Worm (Caenorhabditis elegans) whole organism, early embryonic: ENCODE measurements around the gene phat-4.

Experiments
- B0310.2 ChIP-seq: sonication (generic microtip); optimal IDR thresholded peaks from 2 replicates; lab custom pipeline; 2016; ENCODE audit warnings: mild to moderate bottlenecking, missing genetic modification characterization, missing compliant biosample characterization
- F13C5.2 ChIP-seq: sonication (generic microtip); optimal IDR thresholded peaks from 2 replicates; lab custom pipeline; 2017; ENCODE audit warnings: mild to moderate bottlenecking, missing genetic modification characterization, inconsistent platforms, missing compliant biosample characterization
- aly-1 ChIP-seq: sonication (generic microtip); optimal IDR thresholded peaks from 2 replicates; lab custom pipeline; 2016; ENCODE audit warnings: missing genetic modification characterization, missing compliant biosample characterization
- ama-1 ChIP-seq: fragments of 150-350 bp; optimal IDR thresholded peaks from 2 replicates; lab custom pipeline; 2014
- ceh-13 ChIP-seq: fragments of 200-800 bp; sonication (Bioruptor generic); optimal IDR thresholded peaks from 2 replicates; lab custom pipeline; 2018; ENCODE audit warnings: mild to moderate bottlenecking, missing genetic modification characterization, missing compliant biosample characterization
- ceh-36 ChIP-seq: sonication (generic microtip); optimal IDR thresholded peaks from 2 replicates; lab custom pipeline; 2016; ENCODE audit warnings: missing genetic modification characterization, inconsistent platforms, missing compliant biosample characterization
- ets-7 ChIP-seq: sonication (generic microtip); optimal IDR thresholded peaks from 2 replicates; lab custom pipeline; 2016; ENCODE audit warnings: missing genotype, missing genetic modification characterization, missing compliant biosample characterization
- flt-1 ChIP-seq: fragments of 200-800 bp; sonication (Bioruptor generic); IDR thresholded peaks from 2 replicates; pipeline ENCODE4 v1.3.6; 2022; ENCODE audit warnings: missing genetic modification characterization, missing compliant biosample characterization
- hmbx-1 ChIP-seq: sonication (generic microtip); optimal IDR thresholded peaks from 2 replicates; lab custom pipeline; 2016; ENCODE audit warnings: mild to moderate bottlenecking, missing genetic modification characterization, missing compliant biosample characterization
- hmg-4 ChIP-seq: fragments of 200-800 bp; sonication (Bioruptor generic); optimal IDR thresholded peaks from 2 replicates; lab custom pipeline; 2018; ENCODE audit warnings: mild to moderate bottlenecking, missing genetic modification characterization, missing compliant biosample characterization
- hnd-1 ChIP-seq: sonication (generic microtip); optimal IDR thresholded peaks from 2 replicates; lab custom pipeline; 2016; ENCODE audit warnings: missing genetic modification characterization, missing compliant biosample characterization
- pes-1 ChIP-seq: fragments of 200-800 bp; sonication (Bioruptor generic); IDR thresholded peaks from 2 replicates; pipeline ENCODE4 v1.3.6; 2022; ENCODE audit warnings: missing genetic modification reagents, missing genetic modification characterization, missing compliant biosample characterization
- scrt-1 ChIP-seq: fragments of 200-800 bp; sonication (Bioruptor generic); IDR thresholded peaks from 2 replicates; pipeline ENCODE4 v1.3.6; 2022; ENCODE audit warnings: missing genetic modification characterization, missing compliant biosample characterization
- sea-1 ChIP-seq: fragments of 200-800 bp; sonication (Bioruptor generic); conservative IDR thresholded peaks from 2 replicates; pipeline ENCODE4 v1.3.6; 2022; ENCODE audit warnings: missing genetic modification characterization, missing compliant biosample characterization
- tbx-11 ChIP-seq: fragments of 200-800 bp; sonication (Bioruptor generic); IDR thresholded peaks from 2 replicates; pipeline ENCODE4 v1.3.6; 2022; ENCODE audit warnings: missing genetic modification characterization, missing compliant biosample characterization
- tbx-37 ChIP-seq: fragments of 200-800 bp; sonication (Bioruptor generic); conservative IDR thresholded peaks from 2 replicates; pipeline ENCODE4 v1.3.6; 2022; ENCODE audit warnings: missing genetic modification reagents, missing genetic modification characterization, missing compliant biosample characterization
- tra-4 ChIP-seq: sonication (generic microtip); optimal IDR thresholded peaks from 2 replicates; lab custom pipeline; 2017; ENCODE audit warnings: missing genetic modification characterization, missing compliant biosample characterization

Gene phat-4

ce11 chrV:4129604-4130003 is at the start of gene phat-4:
Gene phat-4 (plus strand): TSS chrV:4129904.
- TF ChIP-seq hmg-4 (GFP tag; lab: Kevin White, UChicago) = no peak
- no peak for TF ChIP-seq ama-1 (lab: Kevin White, UChicago)
- no peak for TF ChIP-seq pes-1 (GFP tag; lab: Robert Waterston, UW)
- TF ChIP-seq flt-1 (GFP tag; lab: Robert Waterston, UW) = no peak
- TF ChIP-seq B0310.2 (tag; lab: Kevin White, UChicago) = no peak
- TF ChIP-seq aly-1 (tag; lab: Kevin White, UChicago) = no peak
- TF ChIP-seq tbx-11 = no peak
- no peak for TF ChIP-seq hmbx-1
- TF ChIP-seq ceh-36 (tag; lab: Kevin White, UChicago) = no peak
- TF ChIP-seq ceh-13 = no peak
- no peak for TF ChIP-seq sea-1
- TF ChIP-seq tbx-37 (GFP tag; lab: Robert Waterston, UW) = no peak
- TF ChIP-seq F13C5.2 (tag; lab: Kevin White, UChicago) = no peak
- no peak for TF ChIP-seq hnd-1
- no peak for TF ChIP-seq scrt-1 (GFP tag; lab: Robert Waterston, UW)
- TF ChIP-seq tra-4 = no peak
- no peak for TF ChIP-seq ets-7 (tag; lab: Kevin White, UChicago)

DNA sequence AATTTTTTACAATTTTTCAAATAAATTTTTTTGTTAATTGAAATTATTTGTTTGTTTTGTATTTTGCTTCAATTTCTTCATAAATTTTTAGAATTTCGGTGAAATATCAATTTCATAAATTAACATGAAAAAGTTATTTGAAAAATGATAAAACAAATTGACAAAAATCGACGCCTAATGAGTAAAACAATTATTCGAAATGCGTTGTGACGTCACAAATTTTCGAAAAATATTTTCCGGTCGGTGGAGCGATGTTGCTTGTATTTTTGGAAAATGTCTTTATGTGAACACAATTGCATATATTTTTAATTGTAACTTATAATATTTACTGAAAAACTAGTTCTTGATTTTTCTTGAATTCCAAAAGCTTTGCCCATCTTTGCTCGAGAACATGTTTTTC is 49.2 kb upstream of the phat-4 start:
- TF ChIP-seq pes-1 (GFP tag; lab: Robert Waterston, UW) (no peak), hmg-4 (GFP tag; lab: Kevin White, UChicago) (no peak), sea-1 (no peak), flt-1 (GFP tag; lab: Robert Waterston, UW) (no peak), tra-4 (no peak), scrt-1 (GFP tag; lab: Robert Waterston, UW) (no peak), ceh-13 (no peak), hnd-1 (no peak)

DNA sequence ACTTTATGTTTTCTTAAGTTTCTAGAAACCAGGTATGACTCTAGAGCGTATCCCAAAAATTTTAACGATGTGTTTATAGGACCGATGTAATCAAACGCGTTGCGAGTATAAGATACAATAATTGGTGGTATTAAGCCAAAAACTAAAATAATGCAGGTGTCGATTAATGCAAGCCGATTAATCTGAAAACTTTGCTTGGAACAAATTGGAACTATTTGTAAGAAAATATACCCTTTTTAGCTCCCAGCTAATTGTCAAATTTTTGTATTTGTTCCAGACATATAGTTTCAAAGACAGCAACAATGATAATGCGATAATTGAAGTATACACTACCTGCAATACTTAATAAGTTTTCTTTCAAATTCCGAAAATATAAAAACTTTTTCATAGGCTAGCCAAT is 48.4 kb upstream of the phat-4 start, which contains the start of gene srh-211:
TSS of gene srh-211 (minus strand) at position 101 of the 400 bp plus-strand sequence.
- no peak for TF ChIP-seq scrt-1 (GFP tag; lab: Robert Waterston, UW)
- no peak for TF ChIP-seq ets-7 (tag; lab: Kevin White, UChicago)
- no peak for TF ChIP-seq sea-1
- TF ChIP-seq pes-1 (GFP tag; lab: Robert Waterston, UW) = no peak
- no peak for TF ChIP-seq tbx-11
- no peak for TF ChIP-seq F13C5.2 (tag; lab: Kevin White, UChicago)

DNA sequence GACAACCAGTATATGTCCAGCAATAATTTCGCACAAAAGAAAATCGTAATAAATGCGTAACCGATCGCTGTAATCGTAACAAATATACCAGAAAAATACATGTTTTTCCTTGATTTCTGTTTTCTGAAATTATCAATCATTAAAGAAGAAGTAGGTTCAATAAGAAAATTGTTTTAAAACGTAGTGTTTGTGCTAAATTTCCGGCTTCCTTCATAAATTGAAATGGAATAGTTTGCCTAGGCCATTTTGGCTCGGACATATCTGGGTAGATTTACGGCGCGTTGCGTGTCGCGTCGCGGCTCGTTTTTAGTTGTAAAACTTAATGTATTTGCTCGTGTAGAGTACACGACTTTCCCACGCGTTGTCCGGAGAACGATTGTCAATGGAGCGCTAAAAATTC is 46.8 kb upstream of the phat-4 start, which contains the start of gene F38H12.5:
TSS of gene F38H12.5 (minus strand) at position 101 of the 400 bp plus-strand sequence.
- TF ChIP-seq tbx-11 = no peak
- no peak for TF ChIP-seq B0310.2 (tag; lab: Kevin White, UChicago)
- TF ChIP-seq pes-1 (GFP tag; lab: Robert Waterston, UW) = no peak
- TF ChIP-seq F13C5.2 (tag; lab: Kevin White, UChicago) = no peak
- no peak for TF ChIP-seq hmg-4 (GFP tag; lab: Kevin White, UChicago)
- TF ChIP-seq tra-4 = no peak

- TF ChIP-seq ceh-13 (no peak), ama-1 (lab: Kevin White, UChicago) (no peak), pes-1 (GFP tag; lab: Robert Waterston, UW) (no peak), tbx-37 (GFP tag; lab: Robert Waterston, UW) (no peak), flt-1 (GFP tag; lab: Robert Waterston, UW) (no peak), hmg-4 (GFP tag; lab: Kevin White, UChicago) (no peak), ets-7 (tag; lab: Kevin White, UChicago) (no peak), hmbx-1 (no peak), ceh-36 (tag; lab: Kevin White, UChicago) (no peak), B0310.2 (tag; lab: Kevin White, UChicago) (no peak), scrt-1 (GFP tag; lab: Robert Waterston, UW) (no peak), sea-1 (no peak), hnd-1 (no peak), tra-4 (no peak)
These were observed 35.0 kb upstream of the phat-4 start, which contains the start of gene nhr-181 for ce11 chrV:4094740-4095139. Gene nhr-181 (plus strand): TSS chrV:4095040.

DNA sequence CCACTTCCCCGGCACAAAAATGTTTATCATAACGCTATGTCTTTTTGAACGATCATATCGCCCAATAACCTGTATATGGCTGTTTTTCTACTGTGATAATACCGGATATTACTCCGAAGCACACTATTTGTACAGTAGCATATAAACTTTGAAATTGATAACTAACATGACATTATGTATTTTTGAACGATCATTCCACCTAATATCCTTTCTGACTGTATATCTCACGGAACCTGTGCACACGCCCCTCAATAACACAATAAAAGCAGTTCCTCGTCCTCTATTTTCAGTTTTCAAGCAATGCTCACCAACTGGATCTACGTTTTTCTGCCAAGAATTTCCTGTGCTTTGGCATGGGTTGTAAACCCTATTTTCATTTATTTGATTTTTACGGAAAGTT is 28.1 kb upstream of the phat-4 start, which contains the start of gene srj-40:
TSS of gene srj-40 (plus strand) at position 301 of the 400 bp plus-strand sequence.
- no peak for TF ChIP-seq aly-1 (tag; lab: Kevin White, UChicago)
- no peak for TF ChIP-seq tbx-37 (GFP tag; lab: Robert Waterston, UW)
- no peak for TF ChIP-seq tbx-11
- TF ChIP-seq scrt-1 (GFP tag; lab: Robert Waterston, UW) = no peak
- TF ChIP-seq F13C5.2 (tag; lab: Kevin White, UChicago) = no peak
- no peak for TF ChIP-seq hmbx-1
- no peak for TF ChIP-seq tra-4
- TF ChIP-seq ceh-36 (tag; lab: Kevin White, UChicago) = no peak
- no peak for TF ChIP-seq flt-1 (GFP tag; lab: Robert Waterston, UW)
- no peak for TF ChIP-seq ceh-13
- TF ChIP-seq sea-1 = no peak
- no peak for TF ChIP-seq ets-7 (tag; lab: Kevin White, UChicago)

- TF ChIP-seq hmg-4 (GFP tag; lab: Kevin White, UChicago) = no peak
These were observed 25.4 kb upstream of the phat-4 start, which contains the start of gene srj-39 for ce11 chrV:4104298-4104697. Gene srj-39 (plus strand): TSS chrV:4104598.

DNA sequence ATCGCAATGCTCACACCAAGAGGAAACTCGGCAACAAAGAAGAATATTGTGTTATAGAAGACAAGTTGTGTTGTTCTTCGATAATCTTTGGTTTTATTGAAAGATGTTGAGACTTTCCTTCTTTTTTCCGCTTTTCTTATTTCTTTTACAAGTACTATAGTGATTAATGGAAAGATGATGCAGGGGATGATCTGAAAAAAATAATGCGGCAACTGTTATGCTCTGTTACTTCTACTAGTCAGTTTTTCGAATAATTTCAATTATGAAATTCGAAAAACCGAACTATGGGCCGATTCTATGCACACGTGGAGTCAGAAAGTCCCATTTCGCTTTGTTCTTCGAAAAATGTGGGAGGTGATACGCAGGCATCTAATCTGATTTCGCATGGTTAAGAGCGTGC is 23.0 kb upstream of the phat-4 start:
- no peak for TF ChIP-seq F13C5.2 (tag; lab: Kevin White, UChicago)
- TF ChIP-seq flt-1 (GFP tag; lab: Robert Waterston, UW) = no peak

- TF ChIP-seq hmbx-1 = no peak
- TF ChIP-seq tbx-11 = no peak
- no peak for TF ChIP-seq F13C5.2 (tag; lab: Kevin White, UChicago)
- TF ChIP-seq sea-1 = no peak
- TF ChIP-seq aly-1 (tag; lab: Kevin White, UChicago) = no peak
- TF ChIP-seq hmg-4 (GFP tag; lab: Kevin White, UChicago) = no peak
- TF ChIP-seq ama-1 (lab: Kevin White, UChicago) = no peak
- TF ChIP-seq ceh-36 (tag; lab: Kevin White, UChicago) = no peak
- TF ChIP-seq pes-1 (GFP tag; lab: Robert Waterston, UW) = no peak
These were observed 19.8 kb upstream of the phat-4 start, which contains the start of gene clc-18 for ce11 chrV:4109873-4110272. Gene clc-18 (minus strand): TSS chrV:4109973.
